Worm (Caenorhabditis elegans): ENCODE results near the gene nduv-2.

The nduv-2 gene

ce11 chrV:13645848-13646578, 20.6 kb upstream of the nduv-2 start (continued):
- TF ChIP-seq him-1 (tag; optimal IDR thresholded peaks at IDR 0.05) (no peak), Y95B8A.8 (GFP tag; IDR thresholded peaks at IDR 0.05) (0 out of 2 replicates have a peak, but pooled peaks have one; percentile 74), F33H1.4 (GFP tag; IDR thresholded peaks at IDR 0.05) (peak; percentile 5; the same call in 1 of the 2 replicates), ztf-25 (GFP tag; IDR thresholded peaks at IDR 0.05) (peak; percentile 74; the same call in 1 of the 2 replicates), ztf-22 (GFP tag; optimal IDR thresholded peaks at IDR 0.05) (no peak), Y79H2A.3 (GFP tag; conservative IDR thresholded peaks at IDR 0.05) (0 out of 2 replicates have a peak, but pooled peaks have one; percentile 9), cebp-1 (GFP tag; IDR thresholded peaks at IDR 0.05) (peak; percentile 30; the same call in 1 of the 2 replicates), cebp-1 (tag; optimal IDR thresholded peaks at IDR 0.05) (no peak), nhr-27 (tag; optimal IDR thresholded peaks at IDR 0.05) (no peak), egl-44 (GFP tag; IDR thresholded peaks at IDR 0.05) (0 out of 2 replicates have a peak, but pooled peaks have one; percentile 15), gei-17 (GFP tag; optimal IDR thresholded peaks at IDR 0.05) (no peak), Y53F4B.3 (GFP tag; IDR thresholded peaks at IDR 0.05) (no peak; the same call in 1 of the 2 replicates), hlh-26 (GFP tag; conservative IDR thresholded peaks at IDR 0.05) (no peak), snpc-3.4 (tag; optimal IDR thresholded peaks at IDR 0.05) (no peak), F22D6.2 (tag; optimal IDR thresholded peaks at IDR 0.05) (no peak), nhr-120 (GFP tag; IDR thresholded peaks at IDR 0.05) (peak; percentile 87; the same call in 1 of the 2 replicates), rec-8 (tag; optimal IDR thresholded peaks at IDR 0.05) (no peak), bed-2 (GFP tag; IDR thresholded peaks at IDR 0.05) (no peak), aptf-3 (GFP tag; IDR thresholded peaks at IDR 0.05) (no peak), dox-1 (GFP tag; IDR thresholded peaks at IDR 0.05) (no peak; the same call in none of the 2 replicates), Y67H2A.10 (GFP tag; conservative IDR thresholded peaks at IDR 0.05) (peak; percentile 5; the same call in 1 of the 2 replicates), ceh-40 (GFP tag; IDR thresholded peaks at IDR 0.05) (no peak), dpl-1 (GFP tag; optimal IDR thresholded peaks at IDR 0.05) (no peak), F55B11.4 (tag; optimal IDR thresholded peaks at IDR 0.05; ENCODE audit: borderline replicate concordance, insufficient read depth) (no peak), sea-2 (GFP tag; IDR thresholded peaks at IDR 0.05) (0 out of 2 replicates have a peak, but pooled peaks have one; percentile 81), die-1 (tag; optimal IDR thresholded peaks at IDR 0.05) (peak; percentile 22), ceh-79 (tag; optimal IDR thresholded peaks at IDR 0.05) (no peak), ceh-27 (GFP tag; optimal IDR thresholded peaks at IDR 0.05) (no peak), zfh-2 (GFP tag; conservative IDR thresholded peaks at IDR 0.05) (peak; percentile 77; the same call in 1 of the 2 replicates), pbrm-1 (GFP tag; IDR thresholded peaks at IDR 0.05) (0 out of 2 replicates have a peak, but pooled peaks have one; percentile 6), mes-4 (tag; optimal IDR thresholded peaks at IDR 0.05) (no peak), atf-7 (tag; optimal IDR thresholded peaks at IDR 0.05) (no peak), F10E7.11 (tag; optimal IDR thresholded peaks at IDR 0.05) (no peak), let-526 (GFP tag; IDR thresholded peaks at IDR 0.05) (no peak; the same call in 1 of the 2 replicates), attf-3 (GFP tag; conservative IDR thresholded peaks at IDR 0.05) (peak; percentile 27; the same call in 1 of the 2 replicates), B0035.1 (tag; optimal IDR thresholded peaks at IDR 0.05) (no peak), hsf-1 (GFP tag; IDR thresholded peaks at IDR 0.05) (peak; percentile 12; the same call in 1 of the 2 replicates), fkh-3 (tag; optimal IDR thresholded peaks at IDR 0.05) (no peak), lin-26 (GFP tag; IDR thresholded peaks at IDR 0.05) (no peak; the same call in 1 of the 2 replicates), dpff-1 (tag; optimal IDR thresholded peaks at IDR 0.05) (no peak), attf-5 (GFP tag; optimal IDR thresholded peaks at IDR 0.05) (peak; percentile 22), akir-1 (GFP tag; optimal IDR thresholded peaks at IDR 0.05) (peak; percentile 90), snpc-4 (GFP tag; optimal IDR thresholded peaks at IDR 0.05) (no peak), snpc-4 (tag; optimal IDR thresholded peaks at IDR 0.05) (no peak), Y53G8AR.9 (GFP tag; conservative IDR thresholded peaks at IDR 0.05) (0 out of 2 replicates have a peak, but pooled peaks have one; percentile 22), T07F8.4 (tag; optimal IDR thresholded peaks at IDR 0.05) (no peak), hlh-12 (tag; optimal IDR thresholded peaks at IDR 0.05) (no peak)

All from whole organism, young adult.